Fruit fly (Drosophila melanogaster): ENCODE results near the gene Aduk.

The Aduk gene

DNA sequence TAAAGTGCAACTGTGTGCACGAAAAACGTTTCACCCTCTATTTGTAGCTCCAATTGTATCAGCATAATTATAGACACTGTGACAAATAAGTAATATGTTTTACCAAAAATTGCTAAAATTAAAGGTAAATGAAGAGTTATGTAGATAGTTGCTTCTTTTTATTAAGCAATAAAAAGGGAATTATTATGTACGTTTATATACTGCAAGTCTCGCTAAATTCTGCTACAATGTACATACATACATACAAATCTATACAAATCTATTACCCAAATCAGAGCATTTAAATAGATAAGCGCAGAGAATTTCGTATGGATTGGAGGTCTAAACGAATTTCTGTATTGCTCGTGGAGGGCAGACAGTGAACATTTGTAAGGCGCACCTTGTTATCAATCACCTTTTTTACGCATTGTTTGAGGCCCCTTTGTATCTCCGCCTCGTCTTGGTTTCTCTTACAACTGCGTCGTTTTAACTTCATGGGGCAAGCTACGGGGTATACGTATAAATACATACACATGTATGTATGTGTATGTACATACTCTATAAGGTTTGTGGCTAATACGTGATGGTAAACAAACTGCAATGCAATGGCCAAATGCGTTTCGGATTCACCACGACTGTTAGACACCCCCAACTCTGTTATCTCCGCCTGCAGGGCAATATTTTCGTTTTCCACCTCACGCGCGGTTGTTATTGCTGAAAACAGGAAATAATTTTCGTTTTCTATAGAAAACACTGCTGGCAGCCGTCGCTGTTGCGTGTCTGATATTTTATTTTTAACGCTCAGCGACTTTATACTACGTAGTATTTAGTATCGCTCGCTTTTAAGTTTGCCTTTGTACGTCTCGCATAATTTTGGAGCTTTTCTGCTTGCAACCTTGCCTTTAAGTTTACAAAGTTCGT is 4.9 kb upstream of the Aduk start (continued):
- TF ChIP-seq Xbp1 (GFP tag; optimal IDR thresholded peaks at IDR 0.05) (peak; percentile 59), cato (GFP tag; optimal IDR thresholded peaks at IDR 0.05; ENCODE audit: borderline replicate concordance) (no peak), nerfin-2 (GFP tag; IDR thresholded peaks at IDR 0.05; ENCODE audit: partially characterized antibody) (no peak), CG17912 (GFP tag; optimal IDR thresholded peaks at IDR 0.05) (no peak), sr (GFP tag; IDR thresholded peaks at IDR 0.05) (no peak), luna (GFP tag; optimal IDR thresholded peaks at IDR 0.05) (no peak), CG7745 (tag; optimal IDR thresholded peaks at IDR 0.05) (peak; percentile 6), CG12744 (GFP tag; optimal IDR thresholded peaks at IDR 0.05) (no peak), MBD-R2 (GFP tag; IDR thresholded peaks at IDR 0.05) (no peak), row (GFP tag; IDR thresholded peaks at IDR 0.05) (peak; percentile 55), Bdp1 (GFP tag; optimal IDR thresholded peaks at IDR 0.05) (no peak), dati (GFP tag; IDR thresholded peaks at IDR 0.05) (no peak), CG12219 (GFP tag; optimal IDR thresholded peaks at IDR 0.05) (peak; percentile 25), BEAF-32 (GFP tag; optimal IDR thresholded peaks at IDR 0.05) (no peak), CkIIα-i1 (GFP tag; IDR thresholded peaks at IDR 0.05) (no peak), CG9215 (GFP tag; IDR thresholded peaks at IDR 0.05) (no peak), sob (GFP tag; IDR thresholded peaks at IDR 0.05) (no peak), CG17612 (GFP tag; IDR thresholded peaks at IDR 0.05) (no peak), CG2116 (GFP tag; optimal IDR thresholded peaks at IDR 0.05) (peak; percentile 50), ems (GFP tag; optimal IDR thresholded peaks at IDR 0.05) (peak; percentile 22), CG10462 (GFP tag; optimal IDR thresholded peaks at IDR 0.05) (peak; percentile 51), CG17186 (GFP tag; optimal IDR thresholded peaks at IDR 0.05) (peak; percentile 15), Trl (optimal IDR thresholded peaks at IDR 0.05) (no peak), Trl (GFP tag; optimal IDR thresholded peaks at IDR 0.05) (no peak), yki (optimal IDR thresholded peaks at IDR 0.05) (no peak), CG7372 (GFP tag; IDR thresholded peaks at IDR 0.05) (no peak), Dip3 (GFP tag; optimal IDR thresholded peaks at IDR 0.05) (no peak), CG1233 (GFP tag; optimal IDR thresholded peaks at IDR 0.05) (peak; percentile 36), Optix (GFP tag; IDR thresholded peaks at IDR 0.05) (no peak), esg (GFP tag; conservative IDR thresholded peaks at IDR 0.05) (0 out of 2 replicates have a peak, but pooled peaks have one; percentile 17), abd-A (tag; optimal IDR thresholded peaks at IDR 0.05) (peak; percentile 73), E2f1 (GFP tag; IDR thresholded peaks at IDR 0.05) (peak; percentile 52), caup (GFP tag; optimal IDR thresholded peaks at IDR 0.05; ENCODE audit: severe bottlenecking) (peak; percentile 17), CG4854 (GFP tag; optimal IDR thresholded peaks at IDR 0.05) (no peak), CG31441 (GFP tag; IDR thresholded peaks at IDR 0.05) (peak; percentile 84), CG1792 (GFP tag; optimal IDR thresholded peaks at IDR 0.05) (no peak), twi (tag; optimal IDR thresholded peaks at IDR 0.05) (peak; percentile 48), Ravus (GFP tag; IDR thresholded peaks at IDR 0.05) (no peak), fru (optimal IDR thresholded peaks at IDR 0.05) (no peak), Ssrp (tag; optimal IDR thresholded peaks at IDR 0.05) (peak; percentile 71), CG15073 (GFP tag; optimal IDR thresholded peaks at IDR 0.05) (no peak), Abd-B (GFP tag; optimal IDR thresholded peaks at IDR 0.05) (no peak), ase (GFP tag; IDR thresholded peaks at IDR 0.05) (no peak), Mes4 (GFP tag; optimal IDR thresholded peaks at IDR 0.05) (peak; percentile 37), Gug (GFP tag; IDR thresholded peaks at IDR 0.05) (no peak; the same call in 3 of the 4 replicates), fu2 (GFP tag; optimal IDR thresholded peaks at IDR 0.05) (no peak), Sin3A (optimal IDR thresholded peaks at IDR 0.05) (no peak), chn (GFP tag; optimal IDR thresholded peaks at IDR 0.05) (peak; percentile 7), slbo (GFP tag; IDR thresholded peaks at IDR 0.05) (no peak), CG17385 (GFP tag; optimal IDR thresholded peaks at IDR 0.05) (peak; percentile 61), Ets97D (GFP tag; optimal IDR thresholded peaks at IDR 0.05) (no peak), trem (tag; optimal IDR thresholded peaks at IDR 0.05) (peak; percentile 47)

Data from whole organism, embryonic.